Worm (Caenorhabditis elegans) whole organism, mixed stage, embryonic: Measurements from ENCODE around the gene syx-2.
A peak's percentile ranks its signal among the peaks of the same experiment; 100 is the strongest.

ENCODE experiments used
- blmp-1 ChIP-seq: fragments of 150-350 bp; optimal IDR thresholded peaks from 2 replicates; lab custom pipeline; 2014; ENCODE audit warnings: missing biosample characterization, missing genetic modification characterization
- drap-1 ChIP-seq: fragments of 200-800 bp; sonication (Bioruptor generic); optimal IDR thresholded peaks from 3 replicates; lab custom pipeline; 2018; ENCODE audit warnings: mild to moderate bottlenecking, missing genetic modification characterization, missing compliant biosample characterization
- lin-13 ChIP-seq: fragments of 150-350 bp; optimal IDR thresholded peaks from 2 replicates; lab custom pipeline; 2014; ENCODE audit warnings: missing biosample characterization, missing genetic modification characterization
- pha-4 ChIP-seq: fragments of 150-350 bp; optimal IDR thresholded peaks from 2 replicates; lab custom pipeline; 2018; ENCODE audit warnings: missing biosample characterization, missing genetic modification reagents, missing genetic modification characterization
- tbx-8 ChIP-seq: fragments of 200-800 bp; sonication (Bioruptor generic); optimal IDR thresholded peaks from 2 replicates; lab custom pipeline; 2018; ENCODE audit warnings: mild to moderate bottlenecking, missing genetic modification characterization, moderate library complexity, missing compliant biosample characterization

DNA sequence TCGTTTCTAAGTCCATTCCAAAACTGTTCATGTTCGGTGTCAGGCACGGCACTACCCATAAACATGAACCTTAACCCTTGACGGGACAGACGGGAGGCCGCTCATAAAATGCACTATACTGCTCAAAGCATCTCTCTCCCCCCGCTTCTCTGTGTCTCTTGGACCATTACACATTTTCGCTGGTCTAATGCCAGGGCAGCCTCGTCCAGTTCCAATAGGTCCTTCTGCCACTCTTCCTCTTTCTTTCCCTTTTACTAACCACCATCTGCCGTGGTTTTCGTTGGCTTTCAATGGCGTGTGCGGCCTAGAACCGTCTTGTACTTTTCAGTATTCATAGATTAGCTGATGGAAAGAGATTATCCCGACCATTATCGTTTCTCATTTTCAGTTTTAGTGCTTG lies 11.8 kb upstream of the syx-2 start:
- TF ChIP-seq drap-1 (GFP tag; lab: Kevin White, UChicago) (peak; percentile 46), blmp-1 (tag; lab: Kevin White, UChicago) (no peak), lin-13 (peak; percentile 36), tbx-8 (GFP tag; lab: Kevin White, UChicago) (no peak), pha-4 (tag; lab: Kevin White, UChicago) (peak; percentile 30)
